Fruit fly (Drosophila melanogaster): ENCODE results near the gene CG44198.

The CG44198 gene

DNA sequence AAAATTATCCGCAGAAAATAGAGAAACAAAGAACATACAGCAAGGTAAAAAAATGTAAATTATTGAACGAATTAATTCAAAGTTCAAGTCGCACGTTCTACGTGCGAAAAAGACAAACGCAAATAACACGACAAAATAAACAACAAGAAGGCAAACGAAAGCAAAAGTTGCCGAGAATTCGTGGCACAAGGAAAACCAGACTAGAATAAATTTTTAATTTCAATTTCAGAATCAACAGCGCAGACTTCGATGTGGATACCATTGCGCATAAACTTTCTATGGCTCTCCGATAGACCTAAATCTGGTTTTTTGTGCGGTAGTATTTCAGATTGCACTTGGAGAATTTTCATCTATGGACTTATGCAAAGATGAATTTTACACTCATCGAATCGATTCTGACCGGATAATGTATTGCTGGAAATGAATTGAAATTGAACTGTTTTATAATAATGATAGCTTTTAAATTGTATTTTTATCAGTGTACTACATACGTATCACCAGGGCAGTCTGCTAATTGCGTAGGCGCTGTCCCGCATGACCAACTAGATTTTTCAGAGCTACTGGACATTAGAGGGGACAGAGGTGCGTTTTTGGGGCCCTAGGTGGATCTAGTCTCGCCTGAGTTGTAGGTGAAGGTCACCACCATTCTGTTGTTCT lies 35.4 kb downstream of the CG44198 start:
- no peak for TF ChIP-seq Myc (optimal IDR thresholded peaks at IDR 0.05)
- TF ChIP-seq h (optimal IDR thresholded peaks at IDR 0.05): no peak
- no peak for TF ChIP-seq insv (optimal IDR thresholded peaks at IDR 0.05)
- TF ChIP-seq psq (optimal IDR thresholded peaks at IDR 0.05): no peak
- no peak for TF ChIP-seq ttk (optimal IDR thresholded peaks at IDR 0.05)

- TF ChIP-seq ttk (optimal IDR thresholded peaks at IDR 0.05) (no peak), insv (optimal IDR thresholded peaks at IDR 0.05) (no peak)
Observed at dm6 chr2L:13082177-13082576, 36.8 kb downstream of the CG44198 start.

- no peak for TF ChIP-seq Sin3A (optimal IDR thresholded peaks at IDR 0.05)
- no peak for TF ChIP-seq insv (optimal IDR thresholded peaks at IDR 0.05)
- no peak for TF ChIP-seq Myc (optimal IDR thresholded peaks at IDR 0.05)
- no peak for TF ChIP-seq ttk (optimal IDR thresholded peaks at IDR 0.05)
- no peak for TF ChIP-seq h (optimal IDR thresholded peaks at IDR 0.05)
- no peak for TF ChIP-seq psq (optimal IDR thresholded peaks at IDR 0.05)
Observed at dm6 chr2L:13079483-13079882, 39.5 kb downstream of the CG44198 start.

DNA sequence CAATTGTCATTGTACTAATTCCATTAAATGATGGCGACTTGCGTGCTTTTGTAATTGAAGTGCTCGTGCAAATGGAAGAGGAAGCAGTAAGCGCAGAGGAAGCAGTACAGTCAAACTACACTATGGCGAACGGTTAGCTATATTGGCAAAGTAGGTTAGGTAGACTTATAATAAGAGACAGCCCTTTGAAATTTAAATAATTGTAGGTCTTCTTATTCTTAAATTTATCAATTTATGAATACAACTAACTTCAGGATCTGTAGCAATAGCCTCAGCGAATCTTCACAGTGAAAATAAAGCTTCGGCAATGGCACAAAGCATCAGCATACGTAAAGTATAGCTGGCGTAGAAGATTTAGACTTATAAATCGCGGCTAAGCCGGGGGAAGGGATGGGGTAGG lies 44.6 kb downstream of the CG44198 start:
- TF ChIP-seq h (optimal IDR thresholded peaks at IDR 0.05) (no peak), psq (optimal IDR thresholded peaks at IDR 0.05) (no peak), Sin3A (optimal IDR thresholded peaks at IDR 0.05) (no peak), insv (optimal IDR thresholded peaks at IDR 0.05) (no peak), ttk (optimal IDR thresholded peaks at IDR 0.05) (no peak), Myc (optimal IDR thresholded peaks at IDR 0.05) (no peak)

DNA sequence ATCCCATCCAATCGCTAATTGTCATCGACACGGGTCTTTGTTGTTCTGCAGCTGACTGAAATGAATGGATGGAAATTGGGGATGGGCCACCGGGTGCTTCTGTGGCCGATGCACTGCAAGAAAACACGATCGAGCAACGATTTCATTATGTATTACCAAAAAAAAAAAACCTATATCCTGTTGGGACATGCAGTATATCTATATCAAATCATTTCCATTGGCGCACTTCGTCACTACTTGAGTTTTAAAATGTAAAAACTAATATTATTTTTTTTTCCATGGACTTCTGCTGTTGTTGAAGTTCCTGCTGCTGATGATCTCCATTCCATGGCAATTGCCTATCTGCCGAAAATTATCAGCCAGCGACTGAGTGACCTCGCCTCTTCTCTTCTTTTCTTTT lies 45.1 kb downstream of the CG44198 start:
- TF ChIP-seq psq (optimal IDR thresholded peaks at IDR 0.05) (no peak), h (optimal IDR thresholded peaks at IDR 0.05) (no peak), Sin3A (optimal IDR thresholded peaks at IDR 0.05) (no peak), Myc (optimal IDR thresholded peaks at IDR 0.05) (no peak), ttk (optimal IDR thresholded peaks at IDR 0.05) (no peak), insv (optimal IDR thresholded peaks at IDR 0.05) (no peak)

DNA sequence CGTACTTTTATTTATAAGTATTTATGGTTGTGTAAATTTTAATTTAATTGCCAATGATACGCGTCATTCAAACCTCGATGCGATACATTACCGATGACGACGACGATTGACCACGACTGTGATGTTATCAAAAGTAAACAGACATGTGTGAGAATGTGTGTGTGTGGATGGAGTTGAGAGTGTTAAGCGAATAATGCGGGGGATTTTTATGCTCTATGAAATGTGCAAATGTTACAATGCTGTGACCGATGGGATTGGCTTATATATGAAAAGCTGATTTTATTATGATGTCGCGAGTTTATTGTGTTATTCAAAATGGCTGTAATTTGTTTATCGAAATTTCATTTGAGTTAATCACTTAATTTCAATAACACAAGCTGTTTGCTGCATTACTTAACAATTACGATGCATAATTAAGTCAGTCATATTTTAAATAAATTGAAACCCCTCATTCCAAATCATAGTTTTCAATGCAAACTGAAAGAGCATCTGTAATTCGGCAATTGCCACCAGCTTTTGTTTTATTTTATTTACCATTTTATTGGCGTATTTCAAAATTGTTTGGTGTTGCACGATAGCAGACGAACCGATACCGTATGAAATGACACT lies 46.1 kb downstream of the CG44198 start:
- no peak for TF ChIP-seq Myc (optimal IDR thresholded peaks at IDR 0.05)
- TF ChIP-seq insv (optimal IDR thresholded peaks at IDR 0.05): no peak
- TF ChIP-seq psq (optimal IDR thresholded peaks at IDR 0.05): no peak
- no peak for TF ChIP-seq ttk (optimal IDR thresholded peaks at IDR 0.05)
- TF ChIP-seq h (optimal IDR thresholded peaks at IDR 0.05): no peak
- TF ChIP-seq Sin3A (optimal IDR thresholded peaks at IDR 0.05): no peak

dm6 chr2L:13071290-13071689 lies 47.6 kb downstream of the CG44198 start:
- no peak for TF ChIP-seq ttk (optimal IDR thresholded peaks at IDR 0.05)
- no peak for TF ChIP-seq psq (optimal IDR thresholded peaks at IDR 0.05)
- no peak for TF ChIP-seq insv (optimal IDR thresholded peaks at IDR 0.05)
- TF ChIP-seq Myc (optimal IDR thresholded peaks at IDR 0.05): no peak
- TF ChIP-seq Sin3A (optimal IDR thresholded peaks at IDR 0.05): no peak

- TF ChIP-seq psq (optimal IDR thresholded peaks at IDR 0.05): no peak
- no peak for TF ChIP-seq ttk (optimal IDR thresholded peaks at IDR 0.05)
- TF ChIP-seq Myc (optimal IDR thresholded peaks at IDR 0.05): no peak
- TF ChIP-seq h (optimal IDR thresholded peaks at IDR 0.05): no peak
- TF ChIP-seq Sin3A (optimal IDR thresholded peaks at IDR 0.05): no peak
- no peak for TF ChIP-seq insv (optimal IDR thresholded peaks at IDR 0.05)
Observed at dm6 chr2L:13069632-13070279, 49.2 kb downstream of the CG44198 start.
